Fruit fly (Drosophila melanogaster): ENCODE measurements around the gene bocks.

The bocks gene

dm6 chr3R:9586663-9587248 is 4.0 kb downstream of the bocks start, which contains the start of gene P58IPK (continued):
- TF ChIP-seq CG13296 (GFP tag; optimal IDR thresholded peaks at IDR 0.05) (peak; percentile 28), gce (GFP tag; IDR thresholded peaks at IDR 0.05) (no peak), CG13775 (GFP tag; optimal IDR thresholded peaks at IDR 0.05) (peak; percentile 36), CG14014 (GFP tag; IDR thresholded peaks at IDR 0.05) (peak; percentile 56), abd-A (tag; optimal IDR thresholded peaks at IDR 0.05) (no peak), bab2 (GFP tag; optimal IDR thresholded peaks at IDR 0.05) (peak; percentile 70), CG5245 (GFP tag; optimal IDR thresholded peaks at IDR 0.05) (peak; percentile 30), CG12155 (GFP tag; optimal IDR thresholded peaks at IDR 0.05) (peak; percentile 78), Atf-2 (GFP tag; optimal IDR thresholded peaks at IDR 0.05) (peak; percentile 56), ttk (GFP tag; IDR thresholded peaks at IDR 0.05) (0 out of 2 replicates have a peak, but pooled peaks have one; percentile 44), CG5953 (GFP tag; IDR thresholded peaks at IDR 0.05) (no peak), CG31365 (tag; optimal IDR thresholded peaks at IDR 0.05) (no peak), pum (GFP tag; optimal IDR thresholded peaks at IDR 0.05) (peak; percentile 67), D (optimal IDR thresholded peaks at IDR 0.05) (no peak), D (GFP tag; optimal IDR thresholded peaks at IDR 0.05) (no peak), NFAT (GFP tag; IDR thresholded peaks at IDR 0.05) (peak; percentile 72), Dip2 (GFP tag; IDR thresholded peaks at IDR 0.05) (no peak), Six4 (GFP tag; optimal IDR thresholded peaks at IDR 0.05) (no peak), zen (tag; optimal IDR thresholded peaks at IDR 0.05) (no peak), MESR4 (GFP tag; optimal IDR thresholded peaks at IDR 0.05) (peak; percentile 83), CkIIα-i1 (GFP tag; IDR thresholded peaks at IDR 0.05) (no peak), CG13287 (GFP tag; IDR thresholded peaks at IDR 0.05; ENCODE audit: partially characterized antibody) (peak; percentile 97), btn (GFP tag; optimal IDR thresholded peaks at IDR 0.05) (no peak), PHDP (tag; optimal IDR thresholded peaks at IDR 0.05) (peak; percentile 36), CG11085 (GFP tag; IDR thresholded peaks at IDR 0.05) (no peak), CTCF (GFP tag; optimal IDR thresholded peaks at IDR 0.05) (no peak), stwl (tag; optimal IDR thresholded peaks at IDR 0.05) (peak; percentile 55), Oli (tag; optimal IDR thresholded peaks at IDR 0.05) (peak; percentile 0), sd (tag; optimal IDR thresholded peaks at IDR 0.05) (no peak), Nf-YB (GFP tag; optimal IDR thresholded peaks at IDR 0.05) (peak; percentile 27), Taf1 (GFP tag; IDR thresholded peaks at IDR 0.05) (peak; percentile 13; the same call in 1 of the 2 replicates), Hr39 (optimal IDR thresholded peaks at IDR 0.05) (no peak), ato (GFP tag; IDR thresholded peaks at IDR 0.05; ENCODE audit: partially characterized antibody) (peak; percentile 88), az2 (GFP tag; optimal IDR thresholded peaks at IDR 0.05) (peak; percentile 64), CG7556 (GFP tag; optimal IDR thresholded peaks at IDR 0.05) (peak; percentile 2), tll (GFP tag; optimal IDR thresholded peaks at IDR 0.05) (no peak), CG7987 (GFP tag; optimal IDR thresholded peaks at IDR 0.05) (peak; percentile 67), sug (tag; optimal IDR thresholded peaks at IDR 0.05) (peak; percentile 71), Hmx (GFP tag; optimal IDR thresholded peaks at IDR 0.05) (no peak), tup (GFP tag; optimal IDR thresholded peaks at IDR 0.05) (no peak), Dad (GFP tag; optimal IDR thresholded peaks at IDR 0.05) (peak; percentile 72), mam (GFP tag; optimal IDR thresholded peaks at IDR 0.05) (peak; percentile 85), Sry-β (GFP tag; optimal IDR thresholded peaks at IDR 0.05) (peak; percentile 98), C15 (GFP tag; IDR thresholded peaks at IDR 0.05) (no peak), nerfin-2 (GFP tag; IDR thresholded peaks at IDR 0.05; ENCODE audit: partially characterized antibody) (peak; percentile 74), Mes4 (GFP tag; optimal IDR thresholded peaks at IDR 0.05) (peak; percentile 36), dati (GFP tag; IDR thresholded peaks at IDR 0.05) (no peak), BtbVII (GFP tag; optimal IDR thresholded peaks at IDR 0.05) (no peak), H2.0 (GFP tag; IDR thresholded peaks at IDR 0.05) (peak; percentile 59), CG6813 (GFP tag; optimal IDR thresholded peaks at IDR 0.05) (no peak), jumu (GFP tag; optimal IDR thresholded peaks at IDR 0.05) (peak; percentile 76), CG32767 (GFP tag; IDR thresholded peaks at IDR 0.05) (no peak)

All from whole organism, embryonic.